Worm (Caenorhabditis elegans) whole organism, L2 larva: ENCODE data around the gene srt-14.
"Not testable (repeated sequence)": the region's sequence is repeated elsewhere in the genome, so short reads cannot be mapped to it uniquely, and the experiment has no call there.

Experiments used
- C34F6.9 ChIP-seq: fragments of 150-350 bp; optimal IDR thresholded peaks from 2 replicates; lab custom pipeline; 2014; ENCODE audit warnings: missing biosample characterization, missing genetic modification characterization
- ZK546.5 ChIP-seq: sonication (generic microtip); optimal IDR thresholded peaks from 2 replicates; lab custom pipeline; 2017; ENCODE audit warnings: missing biosample characterization, missing genetic modification characterization
- alr-1 ChIP-seq: fragments of 150-350 bp; optimal IDR thresholded peaks from 2 replicates; lab custom pipeline; 2014; ENCODE audit warnings: missing biosample characterization, missing genetic modification characterization
- ama-1 ChIP-seq: fragments of 150-350 bp; optimal IDR thresholded peaks from 2 replicates; lab custom pipeline; 2018; ENCODE audit warnings: inconsistent platforms
- ceh-16 ChIP-seq: fragments of 150-350 bp; optimal IDR thresholded peaks from 2 replicates; lab custom pipeline; 2014; ENCODE audit warnings: missing biosample characterization, missing genetic modification characterization
- dmd-4 ChIP-seq: sonication (generic microtip); optimal IDR thresholded peaks from 2 replicates; lab custom pipeline; 2017; ENCODE audit warnings: missing biosample characterization, missing genetic modification characterization
- egl-27 ChIP-seq: sonication (generic microtip); optimal IDR thresholded peaks from 3 replicates; lab custom pipeline; 2017; ENCODE audit warnings: missing biosample characterization, missing genetic modification reagents, missing genetic modification characterization
- elt-1 ChIP-seq: fragments of 150-350 bp; optimal IDR thresholded peaks from 2 replicates; lab custom pipeline; 2014; ENCODE audit warnings: missing biosample characterization, missing genetic modification characterization
- elt-3 ChIP-seq: sonication (generic microtip); optimal IDR thresholded peaks from 2 replicates; lab custom pipeline; 2017; ENCODE audit warnings: missing biosample characterization, missing genetic modification characterization
- fos-1 ChIP-seq: fragments of 150-350 bp; optimal IDR thresholded peaks from 2 replicates; lab custom pipeline; 2014; ENCODE audit warnings: missing biosample characterization, missing genetic modification characterization
- lin-11 ChIP-seq: fragments of 150-350 bp; sonication (generic microtip); optimal IDR thresholded peaks from 2 replicates; lab custom pipeline; 2014; ENCODE audit warnings: missing biosample characterization, missing genetic modification characterization, inconsistent platforms, mixed read lengths
- lsy-2 ChIP-seq, 2 experiments: fragments of 150-350 bp in 1 of 2; sonication (generic microtip) in 1 of 2; optimal IDR thresholded peaks; 2 replicates each; lab custom pipeline; 2014 to 2017; ENCODE audit warnings: missing biosample characterization in 2 of 2, missing genetic modification characterization in 2 of 2
- mab-5 ChIP-seq: fragments of 150-350 bp; optimal IDR thresholded peaks from 2 replicates; lab custom pipeline; 2014; ENCODE audit warnings: missing biosample characterization, missing genetic modification characterization
- mdl-1 ChIP-seq, 2 experiments: fragments of 150-350 bp in 1 of 2; sonication (generic microtip) in 1 of 2; optimal IDR thresholded peaks; 2 replicates each; lab custom pipeline; 2017; ENCODE audit warnings: missing biosample characterization in 2 of 2, missing genetic modification characterization in 2 of 2
- nhr-129 ChIP-seq: fragments of 150-350 bp; optimal IDR thresholded peaks from 2 replicates; lab custom pipeline; 2014; ENCODE audit warnings: missing biosample characterization, missing genetic modification characterization
- nhr-21 ChIP-seq: fragments of 150-350 bp; optimal IDR thresholded peaks from 2 replicates; lab custom pipeline; 2014; ENCODE audit warnings: missing biosample characterization, missing genetic modification characterization
- nhr-237 ChIP-seq: fragments of 150-350 bp; optimal IDR thresholded peaks from 2 replicates; lab custom pipeline; 2014; ENCODE audit warnings: missing biosample characterization, missing genetic modification characterization
- nhr-6 ChIP-seq: fragments of 150-350 bp; optimal IDR thresholded peaks from 2 replicates; lab custom pipeline; 2014; ENCODE audit warnings: missing biosample characterization, missing genetic modification characterization
- peb-1 ChIP-seq: fragments of 150-350 bp; optimal IDR thresholded peaks from 2 replicates; lab custom pipeline; 2014; ENCODE audit warnings: missing biosample characterization, missing genetic modification characterization
- sem-4 ChIP-seq: fragments of 150-350 bp; optimal IDR thresholded peaks from 2 replicates; lab custom pipeline; 2014; ENCODE audit warnings: missing biosample characterization, missing genetic modification reagents, missing genetic modification characterization
- skn-1 ChIP-seq: sonication (generic microtip); optimal IDR thresholded peaks from 2 replicates; lab custom pipeline; 2017; ENCODE audit warnings: missing biosample characterization, missing genetic modification characterization
- sma-9 ChIP-seq, 2 experiments: fragments of 150-350 bp in 1 of 2; sonication (generic microtip) in 1 of 2; optimal IDR thresholded peaks; 2 replicates each; lab custom pipeline; 2014 to 2016; ENCODE audit warnings: missing genetic modification characterization in 2 of 2, mild to moderate bottlenecking in 1 of 2, missing biosample characterization in 1 of 2, missing compliant biosample characterization in 1 of 2, missing genetic modification reagents in 1 of 2, moderate library complexity in 1 of 2
- snpc-4 ChIP-seq: fragments of 150-350 bp; optimal IDR thresholded peaks from 2 replicates; lab custom pipeline; 2014; ENCODE audit warnings: missing biosample characterization, missing genetic modification characterization
- unc-39 ChIP-seq: fragments of 150-350 bp; optimal IDR thresholded peaks from 2 replicates; lab custom pipeline; 2014; ENCODE audit warnings: missing biosample characterization, missing genetic modification characterization
- unc-62 ChIP-seq: fragments of 150-350 bp; optimal IDR thresholded peaks from 2 replicates; lab custom pipeline; 2014; ENCODE audit warnings: missing biosample characterization, missing genetic modification reagents, missing genetic modification characterization
- ztf-1 ChIP-seq: fragments of 200-800 bp; sonication (Bioruptor generic); conservative IDR thresholded peaks from 2 replicates; pipeline ENCODE4 v1.3.6; 2022; ENCODE audit warnings: missing genetic modification characterization, missing compliant biosample characterization
- ztf-4 ChIP-seq: fragments of 150-350 bp; optimal IDR thresholded peaks from 2 replicates; lab custom pipeline; 2014; ENCODE audit warnings: missing biosample characterization, missing genetic modification characterization

The srt-14 gene

ce11 chrV:4298579-4298978, 42.2 kb upstream of the srt-14 start, which contains the start of gene ZC132.11:
ZC132.11 (minus strand) TSS chrV:4298679.
- TF ChIP-seq elt-3 (no peak), ztf-1 (GFP tag; lab: Robert Waterston, UW) (no peak), elt-1 (tag; lab: Kevin White, UChicago) (no peak), skn-1 (tag; lab: Kevin White, UChicago) (no peak), C34F6.9 (tag; lab: Kevin White, UChicago) (no peak)

ce11 chrV:4295920-4296319, 39.5 kb upstream of the srt-14 start, which contains the start of gene F47D2.11:
F47D2.11 (minus strand) TSS chrV:4296020.
- TF ChIP-seq ZK546.5 (tag; lab: Kevin White, UChicago) = no peak
- no peak for TF ChIP-seq lsy-2 (tag; optimal IDR thresholded peaks at IDR 0.05; lab: Kevin White, UChicago)
- TF ChIP-seq alr-1 (tag; lab: Kevin White, UChicago) = no peak
- TF ChIP-seq sma-9 (GFP tag; optimal IDR thresholded peaks at IDR 0.05; lab: Kevin White, UChicago) = no peak
- no peak for TF ChIP-seq sma-9 (tag; optimal IDR thresholded peaks at IDR 0.05; lab: Kevin White, UChicago)
- no peak for TF ChIP-seq ztf-4 (tag; lab: Kevin White, UChicago)
- no peak for TF ChIP-seq mdl-1 (tag; optimal IDR thresholded peaks at IDR 0.05; lab: Kevin White, UChicago)
- no peak for TF ChIP-seq lin-11
- TF ChIP-seq sem-4 = no peak
- no peak for TF ChIP-seq peb-1 (tag; lab: Kevin White, UChicago)
- no peak for TF ChIP-seq nhr-6 (tag; lab: Kevin White, UChicago)
- no peak for TF ChIP-seq nhr-21
- TF ChIP-seq ceh-16 (tag; lab: Kevin White, UChicago) = no peak
- TF ChIP-seq unc-39 (tag; lab: Kevin White, UChicago) = no peak
- TF ChIP-seq, all 48 proteins: peak for 0

- not testable (repeated sequence) for TF ChIP-seq unc-62 (GFP tag; lab: Kevin White, UChicago); egl-27 (tag; lab: Kevin White, UChicago); snpc-4 (tag; lab: Kevin White, UChicago)
Measured at ce11 chrV:4293425-4293824, 37.1 kb upstream of the srt-14 start, which contains the start of gene srh-194. srh-194 (minus strand) TSS chrV:4293525.

ce11 chrV:4290093-4290492, 33.7 kb upstream of the srt-14 start, which contains the start of gene srh-193:
srh-193 (minus strand) TSS chrV:4290193.
- not testable (repeated sequence) for TF ChIP-seq lsy-2 (tag; optimal IDR thresholded peaks at IDR 0.05; lab: Kevin White, UChicago); dmd-4 (tag; lab: Kevin White, UChicago); C34F6.9 (tag; lab: Kevin White, UChicago)

- not testable (repeated sequence) for TF ChIP-seq dmd-4, fos-1, egl-27 (tag; lab: Kevin White, UChicago)
Measured at ce11 chrV:4284737-4285136, 28.4 kb upstream of the srt-14 start, which contains the start of gene srt-19. srt-19 (plus strand) TSS chrV:4285037.

- not testable (repeated sequence) for TF ChIP-seq ama-1 (lab: Kevin White, UChicago); lsy-2 (tag; optimal IDR thresholded peaks at IDR 0.05; lab: Kevin White, UChicago); sma-9 (GFP tag; optimal IDR thresholded peaks at IDR 0.05; lab: Kevin White, UChicago); sma-9 (tag; optimal IDR thresholded peaks at IDR 0.05; lab: Kevin White, UChicago)
Measured at ce11 chrV:4281699-4282098, 25.3 kb upstream of the srt-14 start, which contains the start of gene srt-37. srt-37 (minus strand) TSS chrV:4281799.

- TF ChIP-seq mab-5 (tag; lab: Kevin White, UChicago); ztf-1 (GFP tag; lab: Robert Waterston, UW); nhr-129 (tag; lab: Kevin White, UChicago): not testable (repeated sequence)
Measured at ce11 chrV:4278735-4279134, 22.4 kb upstream of the srt-14 start, which contains the start of gene srt-20. srt-20 (minus strand) TSS chrV:4278835.

- no peak for TF ChIP-seq sem-4
- TF ChIP-seq nhr-237 (tag; lab: Kevin White, UChicago) = no peak
- no peak for TF ChIP-seq nhr-129 (tag; lab: Kevin White, UChicago)
- TF ChIP-seq, all 48 proteins: peak for 0
Measured at ce11 chrV:4273372-4273771, 17.0 kb upstream of the srt-14 start.
